Fruit fly (Drosophila melanogaster): ENCODE data around the gene CG5885.

Gene CG5885

dm6 chr2L:9966983-9967737 lies 49.0 kb upstream of the CG5885 start, which contains the start of the genes Dref and RpL13 (continued):
- no peak for TF ChIP-seq CG12769 (tag; optimal IDR thresholded peaks at IDR 0.05)
- peak; percentile 76 for TF ChIP-seq inv (GFP tag; IDR thresholded peaks at IDR 0.05; ENCODE audit: partially characterized antibody)
- TF ChIP-seq CG17829 (tag; optimal IDR thresholded peaks at IDR 0.05): peak; percentile 86
- TF ChIP-seq CG2116 (GFP tag; optimal IDR thresholded peaks at IDR 0.05): peak; percentile 96
- peak; percentile 81 for TF ChIP-seq grau (tag; optimal IDR thresholded peaks at IDR 0.05)
- TF ChIP-seq CG14014 (GFP tag; IDR thresholded peaks at IDR 0.05): peak; percentile 66
- peak; percentile 65 for TF ChIP-seq Optix (GFP tag; IDR thresholded peaks at IDR 0.05)
- TF ChIP-seq cato (GFP tag; optimal IDR thresholded peaks at IDR 0.05; ENCODE audit: borderline replicate concordance): peak; percentile 65
- TF ChIP-seq CG10321 (GFP tag; IDR thresholded peaks at IDR 0.05): peak; percentile 63
- TF ChIP-seq CG2120 (GFP tag; optimal IDR thresholded peaks at IDR 0.05): peak; percentile 85
- TF ChIP-seq ttk (GFP tag; IDR thresholded peaks at IDR 0.05): peak; percentile 44
- no peak for TF ChIP-seq sc (optimal IDR thresholded peaks at IDR 0.05)
- TF ChIP-seq sc (GFP tag; optimal IDR thresholded peaks at IDR 0.05): peak; percentile 74
- TF ChIP-seq CG10959 (GFP tag; IDR thresholded peaks at IDR 0.05): peak; percentile 51; the same call in 1 of the 2 replicates
- TF ChIP-seq CrebB (tag; optimal IDR thresholded peaks at IDR 0.05): peak; percentile 92
- TF ChIP-seq CG15696 (tag; optimal IDR thresholded peaks at IDR 0.05): peak; percentile 55
- peak; percentile 83 for TF ChIP-seq nerfin-2 (GFP tag; IDR thresholded peaks at IDR 0.05; ENCODE audit: partially characterized antibody)
- TF ChIP-seq az2 (GFP tag; optimal IDR thresholded peaks at IDR 0.05): peak; percentile 66
- TF ChIP-seq toy (GFP tag; IDR thresholded peaks at IDR 0.05): peak; percentile 60; the same call in 1 of the 2 replicates
- peak; percentile 27; the same call in 1 of the 2 replicates for TF ChIP-seq rib (GFP tag; IDR thresholded peaks at IDR 0.05)
- peak; percentile 98 for TF ChIP-seq CG6765 (GFP tag; optimal IDR thresholded peaks at IDR 0.05)
- 0 out of 2 replicates have a peak, but pooled peaks have one; percentile 16 for TF ChIP-seq gt (GFP tag; IDR thresholded peaks at IDR 0.05)
- TF ChIP-seq Dref (GFP tag; IDR thresholded peaks at IDR 0.05): peak; percentile 81
- peak; percentile 83 for TF ChIP-seq zfh2 (GFP tag; optimal IDR thresholded peaks at IDR 0.05)
- TF ChIP-seq Pdp1 (GFP tag; optimal IDR thresholded peaks at IDR 0.05): peak; percentile 79 to 99
- TF ChIP-seq btn (GFP tag; optimal IDR thresholded peaks at IDR 0.05): peak; percentile 73
- TF ChIP-seq Dp (GFP tag; optimal IDR thresholded peaks at IDR 0.05): peak; percentile 73
- peak; percentile 53 for TF ChIP-seq CG17802 (tag; optimal IDR thresholded peaks at IDR 0.05)
- no peak for TF ChIP-seq D (optimal IDR thresholded peaks at IDR 0.05)
- peak; percentile 86 for TF ChIP-seq D (GFP tag; optimal IDR thresholded peaks at IDR 0.05)
- peak; percentile 99 for TF ChIP-seq Ets97D (GFP tag; optimal IDR thresholded peaks at IDR 0.05)
- TF ChIP-seq ro (GFP tag; IDR thresholded peaks at IDR 0.05): no peak
- peak; percentile 78 for TF ChIP-seq Bgb (GFP tag; IDR thresholded peaks at IDR 0.05; ENCODE audit: partially characterized antibody)
- peak; percentile 75 for TF ChIP-seq exex (tag; optimal IDR thresholded peaks at IDR 0.05)
- peak; percentile 66 for TF ChIP-seq Blimp-1 (GFP tag; optimal IDR thresholded peaks at IDR 0.05)
- peak; percentile 95 for TF ChIP-seq ash1 (GFP tag; optimal IDR thresholded peaks at IDR 0.05)
- TF ChIP-seq zfh1 (GFP tag; IDR thresholded peaks at IDR 0.05): peak; percentile 86
- peak; percentile 93 for TF ChIP-seq CG1233 (GFP tag; optimal IDR thresholded peaks at IDR 0.05)
- peak; percentile 73; the same call in 2 of the 3 replicates for TF ChIP-seq ase (GFP tag; IDR thresholded peaks at IDR 0.05)
- no peak for TF ChIP-seq eve (GFP tag; optimal IDR thresholded peaks at IDR 0.05)
- TF ChIP-seq Med (GFP tag): peak; percentile 99
- peak; percentile 96 for TF ChIP-seq Hmr (GFP tag; optimal IDR thresholded peaks at IDR 0.05)
- TF ChIP-seq Xbp1 (GFP tag; optimal IDR thresholded peaks at IDR 0.05): peak; percentile 77
- TF ChIP-seq D19A (tag; optimal IDR thresholded peaks at IDR 0.05): peak; percentile 62
- peak; percentile 95 for TF ChIP-seq chm (GFP tag; IDR thresholded peaks at IDR 0.05)
- peak; percentile 70 for TF ChIP-seq CG4617 (GFP tag; optimal IDR thresholded peaks at IDR 0.05; ENCODE audit: borderline replicate concordance)
- peak; percentile 79 for TF ChIP-seq CG1529 (GFP tag; optimal IDR thresholded peaks at IDR 0.05)
- TF ChIP-seq ATbp (GFP tag; optimal IDR thresholded peaks at IDR 0.05): peak; percentile 86
- peak; percentile 79 for TF ChIP-seq ems (GFP tag; optimal IDR thresholded peaks at IDR 0.05)
